Fruit fly (Drosophila melanogaster) whole organism, adult: ENCODE results near the gene dbo.

Experiments
- CG12768 ChIP-seq: fragments of 200-800 bp; sonication (Bioruptor generic); optimal IDR thresholded peaks from 2 replicates; lab custom pipeline; 2017; ENCODE audit warnings: missing biosample characterization, missing genetic modification characterization, mild to moderate bottlenecking, moderate library complexity, missing genetic modification reagents
- CG14711 ChIP-seq: fragments of 200-800 bp; sonication (Bioruptor generic); optimal IDR thresholded peaks from 2 replicates; lab custom pipeline; 2018; ENCODE audit warnings: missing biosample characterization, mild to moderate bottlenecking, missing genetic modification characterization, moderate library complexity
- CG7045 ChIP-seq: fragments of 200-800 bp; sonication (Bioruptor generic); optimal IDR thresholded peaks from 2 replicates; lab custom pipeline; 2017; ENCODE audit warnings: missing biosample characterization, mild to moderate bottlenecking, missing genetic modification characterization
- kay ChIP-seq: fragments of 200-800 bp; sonication (Bioruptor generic); peaks from one replicate; lab custom pipeline; 2016; ENCODE audit warnings: missing biosample characterization, missing genetic modification characterization, borderline replicate concordance
- pad ChIP-seq: fragments of 200-800 bp; sonication (Bioruptor generic); optimal IDR thresholded peaks from 3 replicates; lab custom pipeline; 2017; ENCODE audit warnings: missing biosample characterization, missing genetic modification characterization, mild to moderate bottlenecking, moderate library complexity, missing genetic modification reagents
- tj ChIP-seq: fragments of 200-800 bp; sonication (Bioruptor generic); optimal IDR thresholded peaks from 3 replicates; lab custom pipeline; 2017; ENCODE audit warnings: missing biosample characterization, mild to moderate bottlenecking, missing genetic modification characterization, moderate library complexity
- toe ChIP-seq: fragments of 200-800 bp; sonication (Bioruptor generic); optimal IDR thresholded peaks from 2 replicates; lab custom pipeline; 2016; ENCODE audit warnings: missing biosample characterization, missing genetic modification characterization

DNA sequence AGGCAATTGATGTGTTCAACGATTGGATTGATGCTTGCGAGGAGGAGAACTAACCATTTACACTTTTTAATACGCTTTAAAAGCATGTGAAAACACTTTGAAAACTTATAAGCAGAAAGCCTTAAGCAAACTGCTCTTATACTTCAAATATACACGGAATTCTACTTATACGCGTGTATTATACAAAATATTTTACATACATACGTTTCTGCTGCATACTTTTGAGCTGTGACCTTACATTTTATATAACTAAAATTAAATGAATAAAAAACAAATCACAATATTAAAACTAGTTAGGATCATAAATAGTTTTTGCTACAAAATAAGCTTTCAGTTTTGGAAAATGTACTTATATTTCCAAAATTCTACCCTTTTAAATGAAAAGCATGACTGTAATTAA lies 18.0 kb upstream of the dbo start:
- TF ChIP-seq kay (GFP tag; lab: Kevin White, UChicago) (no peak), toe (GFP tag; lab: Kevin White, UChicago) (no peak), CG12768 (GFP tag; lab: Kevin White, UChicago) (no peak), pad (GFP tag; lab: Kevin White, UChicago) (no peak), tj (GFP tag; lab: Kevin White, UChicago) (no peak), CG7045 (GFP tag; lab: Kevin White, UChicago) (no peak), CG14711 (tag; lab: Kevin White, UChicago) (no peak)
